Fruit fly (Drosophila melanogaster) whole organism, embryonic: ENCODE results near the gene CG17637.
A peak's percentile ranks its signal among the peaks of the same experiment; 100 is the strongest.

Experiments
- ATbp ChIP-seq: fragments of 200-800 bp; sonication (Bioruptor generic); optimal IDR thresholded peaks from 2 replicates; lab custom pipeline; 2017; ENCODE audit warnings: missing biosample characterization, mild to moderate bottlenecking, missing genetic modification characterization, missing genetic modification reagents
- Atf3 ChIP-seq: fragments of 200-800 bp; sonication (Bioruptor generic); optimal IDR thresholded peaks from 3 replicates; lab custom pipeline; 2016; ENCODE audit warnings: missing biosample characterization, missing genetic modification characterization
- Bgb ChIP-seq: fragments of 200-800 bp; sonication (Bioruptor generic); IDR thresholded peaks from 2 replicates; pipeline ENCODE4 v1.3.6; 2022; ENCODE audit warnings: missing biosample characterization, missing genetic modification characterization; ENCODE audit not compliant: partially characterized antibody
- CG10267 ChIP-seq: fragments of 200-800 bp; sonication (Bioruptor generic); optimal IDR thresholded peaks from 2 replicates; lab custom pipeline; 2018; ENCODE audit warnings: missing biosample characterization, mild to moderate bottlenecking, missing genetic modification characterization, moderate library complexity
- CG11696 ChIP-seq: fragments of 200-800 bp; sonication (Bioruptor generic); IDR thresholded peaks from 2 replicates; pipeline ENCODE4 v1.3.6; 2022; ENCODE audit warnings: missing biosample characterization, missing genetic modification characterization
- CG12219 ChIP-seq: fragments of 200-800 bp; sonication (Bioruptor generic); optimal IDR thresholded peaks from 3 replicates; lab custom pipeline; 2018; ENCODE audit warnings: missing biosample characterization, mild to moderate bottlenecking, missing genetic modification characterization
- CG13123 ChIP-seq: fragments of 200-800 bp; sonication (Bioruptor generic); optimal IDR thresholded peaks from 2 replicates; lab custom pipeline; 2016; ENCODE audit warnings: missing biosample characterization, missing genetic modification characterization
- CG13287 ChIP-seq: fragments of 200-800 bp; sonication (Bioruptor generic); IDR thresholded peaks from 2 replicates; pipeline ENCODE4 v1.3.6; 2022; ENCODE audit warnings: missing biosample characterization, missing genetic modification characterization; ENCODE audit not compliant: partially characterized antibody
- CG13296 ChIP-seq: fragments of 200-800 bp; sonication (Bioruptor generic); optimal IDR thresholded peaks from 3 replicates; lab custom pipeline; 2018; ENCODE audit warnings: missing biosample characterization, mild to moderate bottlenecking, missing genetic modification characterization
- CG13894 ChIP-seq: fragments of 200-800 bp; sonication (Bioruptor generic); optimal IDR thresholded peaks from 3 replicates; lab custom pipeline; 2018; ENCODE audit warnings: missing biosample characterization, mild to moderate bottlenecking, missing genetic modification characterization, moderate library complexity
- CG15073 ChIP-seq: fragments of 200-800 bp; sonication (Bioruptor generic); optimal IDR thresholded peaks from 2 replicates; lab custom pipeline; 2016; ENCODE audit warnings: missing biosample characterization, missing genetic modification characterization
- CG1647 ChIP-seq: fragments of 200-800 bp; sonication (Bioruptor generic); optimal IDR thresholded peaks from 3 replicates; lab custom pipeline; 2016; ENCODE audit warnings: missing biosample characterization, missing genetic modification characterization
- CG16863 ChIP-seq: fragments of 200-800 bp; sonication (Bioruptor generic); optimal IDR thresholded peaks from 3 replicates; lab custom pipeline; 2016; ENCODE audit warnings: missing biosample characterization, missing genetic modification characterization
- CG17328 ChIP-seq: fragments of 200-800 bp; sonication (Bioruptor generic); IDR thresholded peaks from 2 replicates; pipeline ENCODE4 v1.3.6; 2022; ENCODE audit warnings: missing biosample characterization, missing genetic modification characterization
- CG18619 ChIP-seq: fragments of 200-800 bp; sonication (Bioruptor generic); optimal IDR thresholded peaks from 3 replicates; lab custom pipeline; 2017; ENCODE audit warnings: missing biosample characterization, mild to moderate bottlenecking, missing genetic modification characterization
- CG42726 ChIP-seq: fragments of 200-800 bp; sonication (Bioruptor generic); IDR thresholded peaks from 2 replicates; pipeline ENCODE4 v1.3.6; 2022; ENCODE audit warnings: missing biosample characterization, missing genetic modification characterization; ENCODE audit not compliant: partially characterized antibody
- CG4360 ChIP-seq: fragments of 200-800 bp; sonication (Bioruptor generic); IDR thresholded peaks from 2 replicates; pipeline ENCODE4 v1.3.6; 2022; ENCODE audit warnings: missing biosample characterization, missing genetic modification characterization
- CG4730 ChIP-seq: fragments of 200-800 bp; sonication (Bioruptor generic); IDR thresholded peaks from 2 replicates; pipeline ENCODE4 v1.3.6; 2022; ENCODE audit warnings: missing biosample characterization, missing genetic modification characterization
- CG4820 ChIP-seq: fragments of 200-800 bp; sonication (Bioruptor generic); optimal IDR thresholded peaks from 3 replicates; lab custom pipeline; 2016; ENCODE audit warnings: missing biosample characterization, missing genetic modification characterization
- CG6654 ChIP-seq: fragments of 200-800 bp; sonication (Bioruptor generic); optimal IDR thresholded peaks from 2 replicates; lab custom pipeline; 2017; ENCODE audit warnings: missing biosample characterization, mild to moderate bottlenecking, missing genetic modification characterization
- Dll ChIP-seq: fragments of 200-800 bp; sonication (Bioruptor generic); IDR thresholded peaks from 4 replicates; pipeline ENCODE4 v1.3.6; 2022; ENCODE audit warnings: missing biosample characterization, missing genetic modification characterization; ENCODE audit not compliant: partially characterized antibody
- Gsc ChIP-seq: fragments of 200-800 bp; sonication (Bioruptor generic); IDR thresholded peaks from 2 replicates; pipeline ENCODE4 v1.3.6; 2022; ENCODE audit warnings: missing biosample characterization, missing genetic modification characterization
- HLH4C ChIP-seq: fragments of 200-800 bp; sonication (Bioruptor generic); IDR thresholded peaks from 3 replicates; pipeline ENCODE4 v1.3.6; 2022; ENCODE audit warnings: missing biosample characterization, missing genetic modification characterization; ENCODE audit not compliant: partially characterized antibody
- HLHmδ ChIP-seq: fragments of 200-800 bp; sonication (Bioruptor generic); optimal IDR thresholded peaks from 2 replicates; lab custom pipeline; 2018; ENCODE audit warnings: missing biosample characterization, mild to moderate bottlenecking, missing genetic modification characterization, moderate library complexity
- MESR4 ChIP-seq: fragments of 200-800 bp; sonication (Bioruptor generic); optimal IDR thresholded peaks from 2 replicates; lab custom pipeline; 2018; ENCODE audit warnings: missing biosample characterization, mild to moderate bottlenecking, missing genetic modification characterization, moderate library complexity
- Oli ChIP-seq: fragments of 200-800 bp; sonication (Bioruptor generic); optimal IDR thresholded peaks from 2 replicates; lab custom pipeline; 2018; ENCODE audit warnings: missing biosample characterization, mild to moderate bottlenecking, missing genetic modification characterization, moderate library complexity
- Opbp ChIP-seq: fragments of 200-800 bp; sonication (Bioruptor generic); IDR thresholded peaks from 3 replicates; pipeline ENCODE4 v1.3.6; 2022; ENCODE audit warnings: missing biosample characterization, missing genetic modification characterization; ENCODE audit not compliant: partially characterized antibody
- Pdp1 ChIP-seq, 2 experiments: fragments of 200-800 bp; sonication (Bioruptor generic); optimal IDR thresholded peaks; 3 replicates each; lab custom pipeline; 2016; ENCODE audit warnings: missing biosample characterization in 2 of 2, missing genetic modification characterization in 2 of 2, mild to moderate bottlenecking in 1 of 2, moderate library complexity in 1 of 2
- Scr ChIP-seq: fragments of 200-800 bp; sonication (Bioruptor generic); IDR thresholded peaks from 2 replicates; pipeline ENCODE4 v1.3.6; 2022; ENCODE audit warnings: missing biosample characterization, missing genetic modification characterization; ENCODE audit not compliant: partially characterized antibody
- Ssrp ChIP-seq: fragments of 200-800 bp; sonication (Bioruptor generic); optimal IDR thresholded peaks from 2 replicates; lab custom pipeline; 2018; ENCODE audit warnings: missing biosample characterization, mild to moderate bottlenecking, missing genetic modification characterization, moderate library complexity
- Tbp ChIP-seq: fragments of >200 bp; optimal IDR thresholded peaks from 2 replicates; lab custom pipeline; 2018; ENCODE audit warnings: missing biosample characterization, missing genetic modification characterization
- ash1 ChIP-seq: fragments of 200-800 bp; sonication (Bioruptor generic); optimal IDR thresholded peaks from 2 replicates; lab custom pipeline; 2018; ENCODE audit warnings: missing biosample characterization, mild to moderate bottlenecking, missing genetic modification characterization
- bbx ChIP-seq: fragments of 200-800 bp; sonication (Bioruptor generic); IDR thresholded peaks from 2 replicates; pipeline ENCODE4 v1.3.6; 2022; ENCODE audit warnings: missing biosample characterization, missing genetic modification characterization; ENCODE audit not compliant: partially characterized antibody
- cad ChIP-seq: fragments of >200 bp; optimal IDR thresholded peaks from 2 replicates; lab custom pipeline; 2017; ENCODE audit warnings: missing biosample characterization, missing genetic modification characterization
- cg ChIP-seq: fragments of 200-800 bp; sonication (Bioruptor generic); optimal IDR thresholded peaks from 3 replicates; lab custom pipeline; 2019; ENCODE audit warnings: missing biosample characterization, mild to moderate bottlenecking, missing genetic modification characterization, moderate library complexity
- chinmo ChIP-seq: fragments of 200-800 bp; sonication (Bioruptor generic); IDR thresholded peaks from 4 replicates; pipeline ENCODE4 v1.3.6; 2022; ENCODE audit warnings: missing biosample characterization, missing genetic modification characterization; ENCODE audit not compliant: partially characterized antibody
- crol ChIP-seq: fragments of 200-800 bp; sonication (Bioruptor generic); IDR thresholded peaks from 2 replicates; pipeline ENCODE4 v1.3.6; 2022; ENCODE audit warnings: missing biosample characterization, missing genetic modification characterization
- jing ChIP-seq: fragments of 200-800 bp; sonication (Bioruptor generic); optimal IDR thresholded peaks from 2 replicates; lab custom pipeline; 2018; ENCODE audit warnings: missing biosample characterization, mild to moderate bottlenecking, missing genetic modification characterization
- nom ChIP-seq: fragments of 200-800 bp; sonication (Bioruptor generic); optimal IDR thresholded peaks from 2 replicates; lab custom pipeline; 2017; ENCODE audit warnings: missing biosample characterization, missing genetic modification characterization, mild to moderate bottlenecking, moderate library complexity, missing genetic modification reagents
- pho ChIP-seq: fragments of 200-800 bp; sonication (Bioruptor generic); optimal IDR thresholded peaks from 2 replicates; lab custom pipeline; 2016; ENCODE audit warnings: missing biosample characterization, missing genetic modification characterization
- sd ChIP-seq: fragments of 200-800 bp; sonication (Bioruptor generic); optimal IDR thresholded peaks from 3 replicates; lab custom pipeline; 2018; ENCODE audit warnings: missing biosample characterization, mild to moderate bottlenecking, missing genetic modification characterization, moderate library complexity
- sna ChIP-seq: fragments of 200-800 bp; sonication (Bioruptor generic); IDR thresholded peaks from 2 replicates; pipeline ENCODE4 v1.3.6; 2022; ENCODE audit warnings: missing biosample characterization, missing genetic modification characterization; ENCODE audit not compliant: partially characterized antibody
- tna ChIP-seq: fragments of 200-800 bp; sonication (Bioruptor generic); IDR thresholded peaks from 2 replicates; pipeline ENCODE4 v1.3.6; 2022; ENCODE audit warnings: missing biosample characterization, missing genetic modification characterization; ENCODE audit not compliant: partially characterized antibody
- unc-4 ChIP-seq: fragments of 200-800 bp; sonication (Bioruptor generic); IDR thresholded peaks from 2 replicates; pipeline ENCODE4 v1.3.6; 2022; ENCODE audit warnings: missing biosample characterization, missing genetic modification characterization; ENCODE audit not compliant: partially characterized antibody

CG17637 gene

dm6 chr3L:20524409-20525010, 20.5 kb downstream of the CG17637 start (continued):
- TF ChIP-seq sd (tag; lab: Kevin White, UChicago): no peak

dm6 chr3L:20525743-20526142, 21.8 kb downstream of the CG17637 start:
- no peak for TF ChIP-seq CG16863 (GFP tag; lab: Kevin White, UChicago)
- no peak for TF ChIP-seq CG11696 (GFP tag; lab: Robert Waterston, UW)
- TF ChIP-seq tna (GFP tag; lab: Robert Waterston, UW): peak; percentile 42; the same call in 1 of the 2 replicates
- TF ChIP-seq crol (GFP tag; lab: Robert Waterston, UW): peak; percentile 66
- peak in 1 of 2 experiments; percentile 99 for TF ChIP-seq Pdp1 (GFP tag; optimal IDR thresholded peaks at IDR 0.05; lab: Kevin White, UChicago)
- TF ChIP-seq Dll: 0 out of 4 replicates have a peak, but pooled peaks have one; percentile 11
- no peak for TF ChIP-seq ATbp (GFP tag; lab: Kevin White, UChicago)
- TF ChIP-seq CG42726 (GFP tag; lab: Robert Waterston, UW): 0 out of 2 replicates have a peak, but pooled peaks have one; percentile 13
- 0 out of 2 replicates have a peak, but pooled peaks have one; percentile 26 for TF ChIP-seq sna (GFP tag; lab: Robert Waterston, UW)
- peak; percentile 54; the same call in 1 of the 2 replicates for TF ChIP-seq CG4360 (GFP tag; lab: Robert Waterston, UW)
- TF ChIP-seq Opbp (GFP tag; lab: Robert Waterston, UW): 0 out of 3 replicates have a peak, but pooled peaks have one; percentile 6
- TF ChIP-seq unc-4 (GFP tag; lab: Robert Waterston, UW): peak; percentile 13; the same call in 1 of the 2 replicates
- TF ChIP-seq CG13287 (GFP tag; lab: Robert Waterston, UW): peak; percentile 17; the same call in 1 of the 2 replicates
- no peak for TF ChIP-seq CG18619 (GFP tag; lab: Kevin White, UChicago)
- TF ChIP-seq MESR4 (GFP tag; lab: Kevin White, UChicago): peak; percentile 56
- TF ChIP-seq Scr (GFP tag; lab: Robert Waterston, UW): peak; percentile 30; the same call in 1 of the 2 replicates
- TF ChIP-seq chinmo (GFP tag; lab: Robert Waterston, UW): no peak
- TF ChIP-seq CG6654 (GFP tag; lab: Kevin White, UChicago): no peak
- peak; percentile 34; the same call in 1 of the 2 replicates for TF ChIP-seq bbx (GFP tag; lab: Robert Waterston, UW)
- no peak for TF ChIP-seq Atf3 (GFP tag; lab: Kevin White, UChicago)
- no peak for TF ChIP-seq CG17328
- TF ChIP-seq HLH4C (GFP tag; lab: Robert Waterston, UW): 0 out of 3 replicates have a peak, but pooled peaks have one; percentile 33
- no peak for TF ChIP-seq cg (GFP tag; lab: Kevin White, UChicago)
- TF ChIP-seq jing: no peak
- peak; percentile 28; the same call in 1 of the 2 replicates for TF ChIP-seq Bgb

dm6 chr3L:20526143-20526195, 22.0 kb downstream of the CG17637 start, which contains the start of gene Pss:
TSS of gene Pss (minus strand) at chr3L:20526174.
- no peak for TF ChIP-seq CG10267 (tag; lab: Kevin White, UChicago)
- TF ChIP-seq pho (GFP tag; lab: Kevin White, UChicago): no peak
- no peak for TF ChIP-seq Gsc (GFP tag; lab: Robert Waterston, UW)
- no peak for TF ChIP-seq Ssrp
- TF ChIP-seq Pdp1 (GFP tag; optimal IDR thresholded peaks at IDR 0.05; lab: Kevin White, UChicago): peak in 1 of 2 experiments; percentile 77
- TF ChIP-seq cad: peak; percentile 6
- no peak for TF ChIP-seq CG13296 (GFP tag; lab: Kevin White, UChicago)
- TF ChIP-seq Tbp: no peak

- TF ChIP-seq CG13123 (GFP tag; lab: Kevin White, UChicago) (peak; percentile 93), Oli (tag; lab: Kevin White, UChicago) (peak; percentile 95), CG4820 (GFP tag; lab: Kevin White, UChicago) (peak; percentile 95), CG15073 (GFP tag; lab: Kevin White, UChicago) (peak; percentile 78), CG12219 (GFP tag; lab: Kevin White, UChicago) (peak; percentile 91), Dll (no peak; the same call in 3 of the 4 replicates), CG13894 (peak; percentile 95), sna (GFP tag; lab: Robert Waterston, UW) (0 out of 2 replicates have a peak, but pooled peaks have one; percentile 6), CG4730 (GFP tag; lab: Robert Waterston, UW) (peak; percentile 90), HLHmδ (GFP tag; lab: Kevin White, UChicago) (no peak), ash1 (peak; percentile 64), CG1647 (peak; percentile 92), nom (GFP tag; lab: Kevin White, UChicago) (peak; percentile 77)
These were observed 22.3 kb downstream of the CG17637 start, which contains the start of gene Nubp2 for dm6 chr3L:20526196-20526740. TSS of gene Nubp2 (plus strand) at chr3L:20526576.
